Worm (Caenorhabditis elegans) whole organism, midembryonic: ENCODE results near the gene fbxa-69.

Experiments used
- T22C8.4 ChIP-seq: fragments of 200-800 bp; sonication (Bioruptor generic); IDR thresholded peaks from 2 replicates; pipeline ENCODE4 v1.3.6; 2022; ENCODE audit warnings: missing genetic modification characterization, missing compliant biosample characterization
- cog-1 ChIP-seq: sonication (generic microtip); optimal IDR thresholded peaks from 2 replicates; lab custom pipeline; 2016; ENCODE audit warnings: missing genetic modification characterization, missing compliant biosample characterization
- flt-1 ChIP-seq: fragments of 200-800 bp; sonication (Bioruptor generic); IDR thresholded peaks from 2 replicates; pipeline ENCODE4 v1.3.6; 2022; ENCODE audit warnings: missing genetic modification characterization, missing compliant biosample characterization
- klf-2 ChIP-seq: fragments of 200-800 bp; sonication (Bioruptor generic); conservative IDR thresholded peaks from 2 replicates; pipeline ENCODE4 v1.3.6; 2022; ENCODE audit warnings: missing genetic modification reagents, missing genetic modification characterization, missing compliant biosample characterization
- med-1 ChIP-seq: sonication (generic microtip); optimal IDR thresholded peaks from 2 replicates; lab custom pipeline; 2017; ENCODE audit warnings: missing genetic modification characterization, mild to moderate bottlenecking, missing compliant biosample characterization, antibody characterized with exemption, missing genetic modification reagents; ENCODE audit not compliant: insufficient read depth
- ref-1 ChIP-seq: fragments of 200-800 bp; sonication (Bioruptor generic); conservative IDR thresholded peaks from 2 replicates; pipeline ENCODE4 v1.3.6; 2022; ENCODE audit warnings: missing genetic modification reagents, missing genetic modification characterization, missing compliant biosample characterization
- tab-1 ChIP-seq: fragments of 200-800 bp; sonication (Bioruptor generic); IDR thresholded peaks from 2 replicates; pipeline ENCODE4 v1.3.6; 2022; ENCODE audit warnings: missing genetic modification characterization, missing compliant biosample characterization
- ztf-23 ChIP-seq: fragments of 200-800 bp; sonication (Bioruptor generic); IDR thresholded peaks from 2 replicates; pipeline ENCODE4 v1.3.6; 2022; ENCODE audit warnings: missing genetic modification reagents, missing genetic modification characterization, missing compliant biosample characterization
- ztf-29 ChIP-seq: fragments of 200-800 bp; sonication (Bioruptor generic); IDR thresholded peaks from 2 replicates; pipeline ENCODE4 v1.3.6; 2022; ENCODE audit warnings: missing genetic modification reagents, missing genetic modification characterization, missing compliant biosample characterization

ce11 chrV:15773141-15773540 lies 42.6 kb downstream of the fbxa-69 start, which contains the start of gene nhr-60:
- TF ChIP-seq klf-2 (GFP tag; lab: Robert Waterston, UW) (no peak), tab-1 (no peak), ztf-23 (GFP tag; lab: Robert Waterston, UW) (no peak), ref-1 (GFP tag; lab: Robert Waterston, UW) (no peak), ztf-29 (GFP tag; lab: Robert Waterston, UW) (no peak), med-1 (no peak), flt-1 (GFP tag; lab: Robert Waterston, UW) (no peak), cog-1 (no peak), T22C8.4 (GFP tag; lab: Robert Waterston, UW) (no peak)
